Worm (Caenorhabditis elegans): ENCODE results near the gene kel-8.

Gene kel-8

DNA sequence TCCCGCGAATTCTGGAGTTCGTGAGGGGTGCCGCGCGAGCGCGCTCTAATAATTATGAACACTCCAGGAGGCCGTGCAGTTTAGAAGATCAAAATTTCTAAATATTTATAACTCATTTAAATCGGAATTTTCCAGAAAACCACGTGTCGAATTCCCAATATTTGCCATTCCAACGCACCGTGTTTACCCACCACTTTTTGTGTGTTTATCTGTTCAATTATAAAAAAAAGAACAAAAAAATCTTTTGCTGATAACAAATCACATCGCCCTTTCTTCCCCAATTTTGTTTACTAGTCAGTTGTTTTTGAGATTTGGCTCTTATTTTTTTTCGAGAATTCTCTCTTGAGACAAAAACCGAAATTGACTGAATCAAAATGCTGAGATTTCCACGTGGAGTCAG is 15.1 kb upstream of the kel-8 start:
- TF ChIP-seq fkh-4 (tag; optimal IDR thresholded peaks at IDR 0.05; ENCODE audit: borderline replicate concordance) (no peak), elt-3 (tag; optimal IDR thresholded peaks at IDR 0.05) (no peak), efl-1 (optimal IDR thresholded peaks at IDR 0.05) (no peak), efl-1 (GFP tag; optimal IDR thresholded peaks at IDR 0.05 in 1 of 2) (peak in 1 of 2 experiments; percentile 48)

DNA sequence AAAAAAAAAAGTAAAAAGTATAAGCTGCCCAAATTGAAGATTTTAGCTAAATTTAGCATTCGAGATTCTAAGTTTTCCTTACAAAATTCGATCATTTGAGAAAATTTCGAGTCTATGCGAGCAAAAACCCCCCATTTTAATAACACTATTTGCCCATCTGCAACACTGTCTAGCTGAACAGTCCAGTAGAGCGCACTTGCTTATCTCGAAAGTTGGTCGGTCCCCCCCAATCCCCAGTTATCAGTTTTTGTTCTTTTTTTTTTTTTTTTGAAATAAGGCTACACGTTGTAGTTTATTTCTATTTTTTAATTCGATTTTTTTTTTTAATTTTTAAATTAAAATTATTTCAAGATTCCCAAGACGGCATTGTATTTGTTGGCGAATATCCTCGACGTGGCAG is 13.6 kb upstream of the kel-8 start:
- TF ChIP-seq lin-15B (tag; optimal IDR thresholded peaks at IDR 0.05), result no peak
- no peak for TF ChIP-seq fkh-8 (tag; optimal IDR thresholded peaks at IDR 0.05)
- TF ChIP-seq lir-3 (tag; optimal IDR thresholded peaks at IDR 0.05; ENCODE audit: poor library complexity), result no peak
- TF ChIP-seq xbp-1 (tag; optimal IDR thresholded peaks at IDR 0.05), result peak; percentile 1
- TF ChIP-seq nhr-77 (tag; optimal IDR thresholded peaks at IDR 0.05), result no peak
- TF ChIP-seq lin-35 (GFP tag; optimal IDR thresholded peaks at IDR 0.05), result peak in 1 of 2 experiments; percentile 51
- TF ChIP-seq efl-1 (optimal IDR thresholded peaks at IDR 0.05), result peak; percentile 34 to 37
- TF ChIP-seq efl-1 (GFP tag; optimal IDR thresholded peaks at IDR 0.05 in 1 of 2), result peak; percentile 33 to 93
- no peak for TF ChIP-seq pag-3 (tag; optimal IDR thresholded peaks at IDR 0.05; ENCODE audit: borderline replicate concordance, insufficient read depth)
- TF ChIP-seq irx-1 (tag; optimal IDR thresholded peaks at IDR 0.05), result no peak
- peak; percentile 27 for TF ChIP-seq nhr-71 (tag; optimal IDR thresholded peaks at IDR 0.05)
- peak; percentile 14 to 38 for TF ChIP-seq lsy-2 (tag; optimal IDR thresholded peaks at IDR 0.05)
- peak; percentile 41 for TF ChIP-seq elt-2 (tag; optimal IDR thresholded peaks at IDR 0.05)
- peak in 2 of 3 experiments; percentile 10 to 51 for TF ChIP-seq dpl-1 (GFP tag; optimal IDR thresholded peaks at IDR 0.05)
- TF ChIP-seq hlh-17 (GFP tag; optimal IDR thresholded peaks at IDR 0.05; ENCODE audit: borderline replicate concordance), result no peak
- no peak for TF ChIP-seq alr-1 (tag; optimal IDR thresholded peaks at IDR 0.05; ENCODE audit: borderline replicate concordance)
- peak; percentile 12 for TF ChIP-seq snu-23 (GFP tag; optimal IDR thresholded peaks at IDR 0.05)

DNA sequence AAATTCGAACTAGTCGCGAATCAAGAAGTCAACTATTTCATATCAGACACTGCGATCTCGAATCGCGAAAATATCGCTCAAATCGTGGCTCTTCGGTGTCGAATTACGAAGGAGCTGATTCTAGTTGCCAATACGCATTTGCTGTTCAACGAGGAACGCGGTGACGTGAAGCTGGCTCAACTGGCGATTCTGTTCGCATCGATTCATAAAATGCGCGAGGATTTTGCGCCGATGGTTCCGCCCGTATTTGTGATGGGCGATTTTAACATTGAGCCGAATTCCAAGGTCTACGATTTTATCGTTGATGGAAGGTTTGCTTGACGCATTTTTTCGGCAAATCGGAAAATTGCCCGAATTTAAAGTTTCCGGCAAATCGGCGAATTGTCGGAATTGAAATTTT is 10.8 kb upstream of the kel-8 start:
- TF ChIP-seq efl-1 (optimal IDR thresholded peaks at IDR 0.05), result no peak
- TF ChIP-seq efl-1 (GFP tag; optimal IDR thresholded peaks at IDR 0.05 in 1 of 2), result peak in 1 of 2 experiments; percentile 82
- no peak for TF ChIP-seq ceh-88 (GFP tag; IDR thresholded peaks at IDR 0.05)
- no peak for TF ChIP-seq sptf-1 (tag; optimal IDR thresholded peaks at IDR 0.05)
- no peak for TF ChIP-seq aha-1 (tag; optimal IDR thresholded peaks at IDR 0.05)
- no peak for TF ChIP-seq zag-1 (tag; optimal IDR thresholded peaks at IDR 0.05)

DNA sequence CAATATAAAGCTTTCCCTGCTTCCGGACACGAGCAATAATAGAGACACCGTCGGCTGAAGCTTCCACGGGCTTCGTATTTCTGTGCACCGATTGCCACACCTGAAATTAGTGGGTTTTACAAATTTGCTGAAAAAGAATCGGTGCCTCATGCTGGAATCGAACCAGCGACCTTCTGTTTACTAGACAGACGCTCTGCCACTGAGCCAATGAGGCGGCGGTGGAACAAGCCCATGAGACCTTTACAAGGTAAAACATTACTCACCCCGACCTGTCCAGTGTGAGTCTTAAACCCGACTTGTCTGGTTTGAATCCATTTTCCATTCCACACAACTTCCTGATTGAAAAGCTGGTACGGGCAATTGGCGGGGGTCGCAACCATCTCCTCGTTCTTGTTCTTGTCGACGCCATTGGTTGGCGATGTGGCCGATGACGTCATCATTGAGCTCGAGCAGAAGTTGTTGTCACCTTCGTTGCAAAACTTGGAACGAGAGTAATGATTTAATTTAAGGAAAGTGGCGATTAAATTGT is 6.7 kb upstream of the kel-8 start, which contains the start of gene ndx-2:
TSS of gene ndx-2 (minus strand) at position 479 of the 529 bp plus-strand sequence.
- TF ChIP-seq xbp-1 (tag; optimal IDR thresholded peaks at IDR 0.05) (no peak), zip-4 (GFP tag; optimal IDR thresholded peaks at IDR 0.05) (no peak), nhr-77 (tag; optimal IDR thresholded peaks at IDR 0.05) (no peak), egl-27 (tag; optimal IDR thresholded peaks at IDR 0.05) (no peak), ceh-63 (GFP tag; optimal IDR thresholded peaks at IDR 0.05) (no peak), nhr-85 (tag) (no peak), ztf-4 (tag; optimal IDR thresholded peaks at IDR 0.05) (no peak), Y116A8C.19 (tag; optimal IDR thresholded peaks at IDR 0.05; ENCODE audit: borderline replicate concordance) (no peak), mdl-1 (tag; optimal IDR thresholded peaks at IDR 0.05) (no peak), mep-1 (tag; optimal IDR thresholded peaks at IDR 0.05) (no peak), grh-1 (GFP tag; IDR thresholded peaks at IDR 0.05) (no peak), pag-3 (tag; optimal IDR thresholded peaks at IDR 0.05; ENCODE audit: borderline replicate concordance, insufficient read depth) (no peak), ets-5 (GFP tag; IDR thresholded peaks at IDR 0.05) (no peak), pqm-1 (tag; optimal IDR thresholded peaks at IDR 0.05) (no peak), ztf-11 (tag; optimal IDR thresholded peaks at IDR 0.05) (no peak), ces-1 (GFP tag; optimal IDR thresholded peaks at IDR 0.05) (no peak), nhr-237 (tag; optimal IDR thresholded peaks at IDR 0.05) (no peak), aha-1 (tag; optimal IDR thresholded peaks at IDR 0.05) (no peak), lin-14 (GFP tag; optimal IDR thresholded peaks at IDR 0.05) (no peak), lin-35 (GFP tag; optimal IDR thresholded peaks at IDR 0.05) (no peak)

Data from whole organism, L1 larva.